Worm (Caenorhabditis elegans): ENCODE data around the gene wht-4.

DNA sequence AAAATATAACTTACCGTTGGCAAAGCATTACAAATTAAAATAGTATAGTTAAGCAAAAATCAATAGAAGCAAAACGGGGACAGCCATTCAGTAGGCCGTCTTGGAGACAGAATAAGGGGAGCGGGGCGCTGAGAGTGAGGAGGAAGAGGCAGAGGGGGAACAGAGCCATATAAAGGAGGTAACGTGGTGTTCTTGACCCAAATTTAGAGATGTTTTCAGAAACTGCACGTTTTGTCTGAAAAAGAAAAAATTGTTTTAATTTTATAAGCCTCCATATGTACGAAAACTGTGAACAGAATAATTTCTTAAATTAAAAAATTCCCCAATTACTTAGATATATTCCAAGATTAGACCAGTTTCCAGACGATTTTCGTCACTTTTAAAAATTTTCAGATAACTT is 34.7 kb downstream of the wht-4 start, which contains the start of gene F39E9.6:
- TF ChIP-seq elt-3 (tag; optimal IDR thresholded peaks at IDR 0.05), result no peak
- no peak for TF ChIP-seq lin-39 (tag; optimal IDR thresholded peaks at IDR 0.05)
- TF ChIP-seq ceh-82 (tag; optimal IDR thresholded peaks at IDR 0.05), result no peak
- TF ChIP-seq unc-39 (tag; optimal IDR thresholded peaks at IDR 0.05), result no peak
- TF ChIP-seq nhr-237 (tag; optimal IDR thresholded peaks at IDR 0.05), result no peak
- no peak for TF ChIP-seq Y55F3AM.14 (GFP tag; optimal IDR thresholded peaks at IDR 0.05)
- TF ChIP-seq sma-3 (GFP tag; optimal IDR thresholded peaks at IDR 0.05), result no peak
- no peak for TF ChIP-seq aly-2 (tag; optimal IDR thresholded peaks at IDR 0.05)
- TF ChIP-seq elt-1 (tag; optimal IDR thresholded peaks at IDR 0.05), result no peak
- TF ChIP-seq ztf-11 (tag; optimal IDR thresholded peaks at IDR 0.05), result no peak

Data from whole organism, L2 larva.